Worm (Caenorhabditis elegans) whole organism, young adult: Measurements from ENCODE around the gene ubh-2.
A peak's percentile ranks its signal among the peaks of the same experiment; 100 is the strongest.

Experiments
- B0019.2 ChIP-seq: fragments of 200-800 bp; sonication (Bioruptor generic); conservative IDR thresholded peaks from 2 replicates; pipeline ENCODE4 v1.3.6; 2022; ENCODE audit warnings: missing genetic modification reagents, missing genetic modification characterization, missing compliant biosample characterization
- B0336.3 ChIP-seq: fragments of 200-800 bp; sonication (Bioruptor generic); IDR thresholded peaks from 2 replicates; pipeline ENCODE4 v1.3.6; 2022; ENCODE audit warnings: missing genetic modification characterization, missing compliant biosample characterization
- D2030.7 ChIP-seq: fragments of 200-800 bp; sonication (Bioruptor generic); IDR thresholded peaks from 2 replicates; pipeline ENCODE4 v1.3.6; 2022; ENCODE audit warnings: missing genetic modification reagents, missing genetic modification characterization, missing compliant biosample characterization
- F22D6.2 ChIP-seq: sonication (generic microtip); optimal IDR thresholded peaks from 2 replicates; lab custom pipeline; 2016; ENCODE audit warnings: mild to moderate bottlenecking, missing genetic modification characterization, missing compliant biosample characterization
- F33H1.4 ChIP-seq: fragments of 200-800 bp; sonication (Bioruptor generic); IDR thresholded peaks from 2 replicates; pipeline ENCODE4 v1.3.6; 2022; ENCODE audit warnings: missing genetic modification reagents, missing genetic modification characterization, missing compliant biosample characterization
- F37B4.10 ChIP-seq: fragments of 200-800 bp; sonication (Bioruptor generic); IDR thresholded peaks from 2 replicates; pipeline ENCODE4 v1.3.6; 2022; ENCODE audit warnings: missing genetic modification characterization, missing compliant biosample characterization
- F55B11.4 ChIP-seq: sonication (generic microtip); optimal IDR thresholded peaks from 2 replicates; lab custom pipeline; 2016; ENCODE audit warnings: missing compliant biosample characterization, missing genetic modification characterization, borderline replicate concordance; ENCODE audit not compliant: insufficient read depth
- F57A8.1 ChIP-seq: fragments of 200-800 bp; sonication (Bioruptor generic); optimal IDR thresholded peaks from 2 replicates; lab custom pipeline; 2018; ENCODE audit warnings: mild to moderate bottlenecking, missing genetic modification characterization, moderate library complexity, missing compliant biosample characterization
- F57C9.4 ChIP-seq: sonication (generic microtip); optimal IDR thresholded peaks from 2 replicates; lab custom pipeline; 2017; ENCODE audit warnings: mild to moderate bottlenecking, missing genetic modification characterization, missing compliant biosample characterization
- K12H6.12 ChIP-seq: fragments of 200-800 bp; sonication (Bioruptor generic); optimal IDR thresholded peaks from 2 replicates; lab custom pipeline; 2018; ENCODE audit warnings: mild to moderate bottlenecking, missing genetic modification characterization, missing compliant biosample characterization
- Y53F4B.3 ChIP-seq: fragments of 200-800 bp; sonication (Bioruptor generic); IDR thresholded peaks from 2 replicates; pipeline ENCODE4 v1.3.6; 2022; ENCODE audit warnings: missing genetic modification reagents, missing genetic modification characterization, missing compliant biosample characterization
- Y56A3A.18 ChIP-seq: fragments of 200-800 bp; sonication (Bioruptor generic); IDR thresholded peaks from 2 replicates; pipeline ENCODE4 v1.3.6; 2022; ENCODE audit warnings: missing genetic modification reagents, missing genetic modification characterization, missing compliant biosample characterization
- Y79H2A.3 ChIP-seq: fragments of 200-800 bp; sonication (Bioruptor generic); conservative IDR thresholded peaks from 2 replicates; pipeline ENCODE4 v1.3.6; 2022; ENCODE audit warnings: missing genetic modification reagents, missing genetic modification characterization, missing compliant biosample characterization
- ZK185.1 ChIP-seq: sonication (generic microtip); optimal IDR thresholded peaks from 2 replicates; lab custom pipeline; 2016; ENCODE audit warnings: mild to moderate bottlenecking, missing genetic modification characterization, missing compliant biosample characterization; ENCODE audit not compliant: poor library complexity, severe bottlenecking
- ama-1 ChIP-seq, 3 experiments: fragments of 150-350 bp in 1 of 3; sonication (generic microtip) in 2 of 3; optimal IDR thresholded peaks; 2 replicates each; lab custom pipeline; 2014 to 2018; ENCODE audit warnings: missing biosample characterization in 2 of 3, missing genetic modification characterization in 2 of 3, missing genetic modification reagents in 2 of 3
- attf-5 ChIP-seq: fragments of 200-800 bp; sonication (Bioruptor generic); optimal IDR thresholded peaks from 2 replicates; lab custom pipeline; 2018; ENCODE audit warnings: mild to moderate bottlenecking, missing genetic modification characterization, missing compliant biosample characterization
- attf-6 ChIP-seq: fragments of 200-800 bp; sonication (Bioruptor generic); IDR thresholded peaks from 2 replicates; pipeline ENCODE4 v1.3.6; 2022; ENCODE audit warnings: missing genetic modification reagents, missing genetic modification characterization, missing compliant biosample characterization
- ceh-27 ChIP-seq: fragments of 200-800 bp; sonication (Bioruptor generic); optimal IDR thresholded peaks from 2 replicates; lab custom pipeline; 2018; ENCODE audit warnings: mild to moderate bottlenecking, missing genetic modification characterization, moderate library complexity, missing compliant biosample characterization
- ceh-79 ChIP-seq: sonication (generic microtip); optimal IDR thresholded peaks from 2 replicates; lab custom pipeline; 2017; ENCODE audit warnings: mild to moderate bottlenecking, missing genetic modification characterization, missing compliant biosample characterization
- ceh-91 ChIP-seq: fragments of 200-800 bp; sonication (Bioruptor generic); IDR thresholded peaks from 2 replicates; pipeline ENCODE4 v1.3.6; 2022; ENCODE audit warnings: missing genetic modification reagents, missing genetic modification characterization, missing compliant biosample characterization
- die-1 ChIP-seq: sonication (generic microtip); optimal IDR thresholded peaks from 2 replicates; lab custom pipeline; 2016; ENCODE audit warnings: missing genotype, mild to moderate bottlenecking, missing genetic modification characterization, missing compliant biosample characterization
- dox-1 ChIP-seq: fragments of 200-800 bp; sonication (Bioruptor generic); IDR thresholded peaks from 2 replicates; pipeline ENCODE4 v1.3.6; 2022; ENCODE audit warnings: missing genetic modification reagents, missing genetic modification characterization, missing compliant biosample characterization
- dpl-1 ChIP-seq: fragments of 150-350 bp; optimal IDR thresholded peaks from 2 replicates; lab custom pipeline; 2014; ENCODE audit warnings: missing biosample characterization, missing genetic modification reagents, missing genetic modification characterization
- egl-44 ChIP-seq: fragments of 200-800 bp; sonication (Bioruptor generic); IDR thresholded peaks from 2 replicates; pipeline ENCODE4 v1.3.6; 2022; ENCODE audit warnings: missing genetic modification reagents, missing genetic modification characterization, missing compliant biosample characterization
- him-1 ChIP-seq: sonication (generic microtip); optimal IDR thresholded peaks from 2 replicates; lab custom pipeline; 2016; ENCODE audit warnings: missing genotype, missing genetic modification reagents, missing genetic modification characterization, missing compliant biosample characterization
- hlh-26 ChIP-seq: fragments of 200-800 bp; sonication (Bioruptor generic); conservative IDR thresholded peaks from 2 replicates; pipeline ENCODE4 v1.3.6; 2022; ENCODE audit warnings: missing genetic modification reagents, missing genetic modification characterization, missing compliant biosample characterization
- hmg-1.2 ChIP-seq: fragments of 200-800 bp; sonication (Bioruptor generic); IDR thresholded peaks from 2 replicates; pipeline ENCODE4 v1.3.6; 2022; ENCODE audit warnings: missing genetic modification reagents, missing genetic modification characterization, missing compliant biosample characterization
- hrde-1 ChIP-seq: sonication (generic microtip); optimal IDR thresholded peaks from 2 replicates; lab custom pipeline; 2016; ENCODE audit warnings: missing genetic modification characterization, mild to moderate bottlenecking, missing compliant biosample characterization, moderate library complexity, missing genotype, missing genetic modification reagents, borderline replicate concordance
- let-526 ChIP-seq: fragments of 200-800 bp; sonication (Bioruptor generic); IDR thresholded peaks from 2 replicates; pipeline ENCODE4 v1.3.6; 2022; ENCODE audit warnings: missing genetic modification reagents, missing genetic modification characterization, missing compliant biosample characterization
- lin-26 ChIP-seq: fragments of 200-800 bp; sonication (Bioruptor generic); IDR thresholded peaks from 2 replicates; pipeline ENCODE4 v1.3.6; 2022; ENCODE audit warnings: missing genetic modification reagents, missing genetic modification characterization, missing compliant biosample characterization
- lin-40 ChIP-seq: sonication (generic microtip); optimal IDR thresholded peaks from 2 replicates; lab custom pipeline; 2016; ENCODE audit warnings: missing genetic modification characterization, mild to moderate bottlenecking, missing compliant biosample characterization, missing genotype, missing genetic modification reagents
- lin-54 ChIP-seq: fragments of 200-800 bp; sonication (Bioruptor generic); optimal IDR thresholded peaks from 2 replicates; lab custom pipeline; 2018; ENCODE audit warnings: mild to moderate bottlenecking, missing genetic modification characterization, missing compliant biosample characterization
- lsl-1 ChIP-seq: fragments of 200-800 bp; sonication (Bioruptor generic); optimal IDR thresholded peaks from 2 replicates; lab custom pipeline; 2018; ENCODE audit warnings: mild to moderate bottlenecking, missing genetic modification characterization, moderate library complexity, missing compliant biosample characterization
- lsy-27 ChIP-seq: sonication (generic microtip); optimal IDR thresholded peaks from 2 replicates; lab custom pipeline; 2017; ENCODE audit warnings: missing genetic modification characterization, mild to moderate bottlenecking, missing compliant biosample characterization, antibody characterized with exemption, missing genotype, borderline replicate concordance; ENCODE audit not compliant: insufficient read depth
- mcd-1 ChIP-seq: fragments of 200-800 bp; sonication (Bioruptor generic); IDR thresholded peaks from 2 replicates; pipeline ENCODE4 v1.3.6; 2022; ENCODE audit warnings: missing genetic modification reagents, missing genetic modification characterization, missing compliant biosample characterization
- nfya-2 ChIP-seq: fragments of 200-800 bp; sonication (Bioruptor generic); IDR thresholded peaks from 2 replicates; pipeline ENCODE4 v1.3.6; 2022; ENCODE audit warnings: missing genetic modification reagents, missing genetic modification characterization, missing compliant biosample characterization
- nfyb-1 ChIP-seq: fragments of 200-800 bp; sonication (Bioruptor generic); IDR thresholded peaks from 2 replicates; pipeline ENCODE4 v1.3.6; 2022; ENCODE audit warnings: missing genetic modification reagents, missing genetic modification characterization, missing compliant biosample characterization
- nhr-80 ChIP-seq: sonication (generic microtip); optimal IDR thresholded peaks from 2 replicates; lab custom pipeline; 2016; ENCODE audit warnings: missing genetic modification characterization, missing compliant biosample characterization
- nhr-90 ChIP-seq: sonication (generic microtip); optimal IDR thresholded peaks from 2 replicates; lab custom pipeline; 2016; ENCODE audit warnings: missing genotype, mild to moderate bottlenecking, missing genetic modification characterization, missing compliant biosample characterization
- pha-4 ChIP-seq: fragments of 150-350 bp; sonication (generic microtip); optimal IDR thresholded peaks from 2 replicates; lab custom pipeline; 2014; ENCODE audit warnings: missing biosample characterization, missing genetic modification reagents, missing genetic modification characterization
- repo-1 ChIP-seq: sonication (generic microtip); optimal IDR thresholded peaks from 2 replicates; lab custom pipeline; 2017; ENCODE audit warnings: mild to moderate bottlenecking, missing genetic modification characterization, missing compliant biosample characterization
- sdz-38 ChIP-seq: sonication (generic microtip); optimal IDR thresholded peaks from 2 replicates; lab custom pipeline; 2016; ENCODE audit warnings: missing genotype, missing genetic modification characterization, missing compliant biosample characterization
- snpc-1.1 ChIP-seq: sonication (generic microtip); optimal IDR thresholded peaks from 2 replicates; lab custom pipeline; 2017; ENCODE audit warnings: missing genetic modification characterization, mild to moderate bottlenecking, missing compliant biosample characterization, antibody characterized with exemption, moderate library complexity, missing genotype, missing genetic modification reagents; ENCODE audit not compliant: insufficient read depth
- snpc-3.4 ChIP-seq: sonication (generic microtip); optimal IDR thresholded peaks from 2 replicates; lab custom pipeline; 2017; ENCODE audit warnings: missing genetic modification characterization, mild to moderate bottlenecking, missing compliant biosample characterization, antibody characterized with exemption, moderate library complexity, missing genotype, missing genetic modification reagents
- ztf-18 ChIP-seq: sonication (generic microtip); optimal IDR thresholded peaks from 2 replicates; lab custom pipeline; 2016; ENCODE audit warnings: missing genotype, mild to moderate bottlenecking, missing genetic modification characterization, missing compliant biosample characterization
- ztf-26 ChIP-seq: sonication (generic microtip); optimal IDR thresholded peaks from 2 replicates; lab custom pipeline; 2017; ENCODE audit warnings: missing genetic modification characterization, missing compliant biosample characterization

Gene ubh-2

DNA sequence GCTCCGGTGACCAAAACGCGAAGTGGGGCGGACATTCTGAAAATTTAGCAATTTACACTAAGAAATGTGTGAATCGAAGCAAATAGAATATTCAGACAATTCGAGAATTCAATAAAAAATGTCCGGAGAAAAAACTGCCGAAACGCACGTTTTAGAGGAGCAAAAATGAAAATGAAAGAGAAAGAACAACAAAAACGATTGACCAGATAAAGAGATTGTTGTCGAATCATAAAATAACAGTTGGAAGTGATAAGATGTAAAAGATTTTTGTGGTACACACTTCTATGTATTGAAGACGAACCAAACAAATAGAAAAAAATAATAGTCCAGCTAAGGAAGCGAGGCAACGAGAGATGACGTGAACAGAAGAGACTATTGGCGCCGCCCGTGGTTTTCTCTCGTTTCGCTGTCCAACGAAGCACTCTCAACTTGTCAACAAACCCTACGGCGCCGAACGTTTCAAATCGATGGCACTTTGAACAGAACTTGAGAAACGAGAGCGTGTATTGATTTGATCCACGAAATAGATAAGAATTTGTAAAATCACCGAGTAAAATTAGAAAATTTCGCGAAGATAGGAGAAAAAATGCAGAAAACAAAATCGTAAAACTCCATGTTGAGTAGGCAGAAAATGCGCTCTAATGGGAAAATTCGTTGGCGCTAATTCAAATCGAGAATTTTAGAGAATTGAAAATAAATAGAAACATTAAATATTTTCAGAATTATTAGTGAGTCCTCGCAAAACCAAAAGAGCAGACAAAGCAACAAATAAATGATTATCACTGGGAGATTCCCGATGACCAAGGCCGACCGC lies 7.1 kb upstream of the ubh-2 start, which contains the start of gene mdh-1:
mdh-1 (minus strand) TSS at position 36 of the 814 bp plus-strand sequence.
- TF ChIP-seq nhr-80 (tag; lab: Kevin White, UChicago) (peak; percentile 60), lin-40 (tag; lab: Kevin White, UChicago) (no peak), dox-1 (GFP tag; lab: Robert Waterston, UW) (0 out of 2 replicates have a peak, but pooled peaks have one; percentile 10), snpc-3.4 (no peak), hmg-1.2 (GFP tag; lab: Robert Waterston, UW) (no peak), lin-26 (GFP tag; lab: Robert Waterston, UW) (no peak), ceh-27 (peak; percentile 26), Y53F4B.3 (no peak), lsl-1 (GFP tag; lab: Kevin White, UChicago) (no peak), F22D6.2 (tag; lab: Kevin White, UChicago) (no peak), dpl-1 (GFP tag; lab: Kevin White, UChicago) (no peak), B0336.3 (no peak), let-526 (GFP tag; lab: Robert Waterston, UW) (peak; percentile 49; the same call in 1 of the 2 replicates), F57A8.1 (GFP tag; lab: Kevin White, UChicago) (no peak), F55B11.4 (tag; lab: Kevin White, UChicago) (no peak), D2030.7 (GFP tag; lab: Robert Waterston, UW) (0 out of 2 replicates have a peak, but pooled peaks have one; percentile 17), nfyb-1 (GFP tag; lab: Robert Waterston, UW) (peak; percentile 40; the same call in 1 of the 2 replicates), snpc-1.1 (no peak), pha-4 (tag; lab: Kevin White, UChicago) (peak; percentile 77), ztf-26 (tag; lab: Kevin White, UChicago) (no peak), ztf-18 (tag; lab: Kevin White, UChicago) (no peak), sdz-38 (tag; lab: Kevin White, UChicago) (no peak), nfya-2 (no peak), ama-1 (optimal IDR thresholded peaks at IDR 0.05; lab: Kevin White, UChicago) (peak; percentile 44), ama-1 (GFP tag; optimal IDR thresholded peaks at IDR 0.05; lab: Kevin White, UChicago) (no peak), nhr-90 (tag; lab: Kevin White, UChicago) (no peak), mcd-1 (GFP tag; lab: Robert Waterston, UW) (peak; percentile 44; the same call in 1 of the 2 replicates), F57C9.4 (tag; lab: Kevin White, UChicago) (no peak), ceh-91 (GFP tag; lab: Robert Waterston, UW) (no peak), him-1 (no peak), die-1 (no peak), lin-54 (GFP tag; lab: Kevin White, UChicago) (peak; percentile 5), lsy-27 (no peak), egl-44 (GFP tag; lab: Robert Waterston, UW) (no peak), F33H1.4 (GFP tag; lab: Robert Waterston, UW) (no peak), ceh-79 (tag; lab: Kevin White, UChicago) (no peak), attf-5 (GFP tag; lab: Kevin White, UChicago) (peak; percentile 8), F37B4.10 (GFP tag; lab: Robert Waterston, UW) (no peak), hlh-26 (GFP tag; lab: Robert Waterston, UW) (no peak), K12H6.12 (tag; lab: Kevin White, UChicago) (peak; percentile 4), Y79H2A.3 (GFP tag; lab: Robert Waterston, UW) (no peak), hrde-1 (tag; lab: Kevin White, UChicago) (no peak), Y56A3A.18 (GFP tag; lab: Robert Waterston, UW) (no peak), repo-1 (tag; lab: Kevin White, UChicago) (no peak), attf-6 (GFP tag; lab: Robert Waterston, UW) (no peak), B0019.2 (GFP tag; lab: Robert Waterston, UW) (no peak), ZK185.1 (peak; percentile 4)
